Fruit fly (Drosophila melanogaster) whole organism, embryonic: ENCODE measurements around the gene dre4.

Experiments
- BEAF-32 ChIP-seq: fragments of 200-800 bp; sonication (Bioruptor generic); optimal IDR thresholded peaks from 3 replicates; lab custom pipeline; 2017; ENCODE audit warnings: missing biosample characterization, missing genetic modification characterization, mild to moderate bottlenecking, moderate library complexity, missing genetic modification reagents
- CG10274 ChIP-seq: fragments of 200-800 bp; sonication (Bioruptor generic); optimal IDR thresholded peaks from 3 replicates; lab custom pipeline; 2017; ENCODE audit warnings: missing biosample characterization, mild to moderate bottlenecking, missing genetic modification characterization
- CG11093 ChIP-seq: fragments of 200-800 bp; sonication (Bioruptor generic); IDR thresholded peaks from 3 replicates; pipeline ENCODE4 v1.3.6; 2022; ENCODE audit warnings: missing biosample characterization, missing genetic modification characterization
- CG12104 ChIP-seq: fragments of 200-800 bp; sonication (Bioruptor generic); optimal IDR thresholded peaks from 3 replicates; lab custom pipeline; 2016; ENCODE audit warnings: missing biosample characterization, missing genetic modification characterization
- CG13775 ChIP-seq: fragments of 200-800 bp; sonication (Bioruptor generic); optimal IDR thresholded peaks from 3 replicates; lab custom pipeline; 2017; ENCODE audit warnings: missing biosample characterization, mild to moderate bottlenecking, missing genetic modification characterization
- CG15479 ChIP-seq: fragments of 200-800 bp; sonication (Bioruptor generic); optimal IDR thresholded peaks from 3 replicates; lab custom pipeline; 2019; ENCODE audit warnings: missing biosample characterization, mild to moderate bottlenecking, missing genetic modification characterization, moderate library complexity
- CG15601 ChIP-seq: fragments of 200-800 bp; sonication (Bioruptor generic); optimal IDR thresholded peaks from 3 replicates; lab custom pipeline; 2019; ENCODE audit warnings: missing biosample characterization, mild to moderate bottlenecking, missing genetic modification characterization, moderate library complexity
- CG1647 ChIP-seq: fragments of 200-800 bp; sonication (Bioruptor generic); optimal IDR thresholded peaks from 3 replicates; lab custom pipeline; 2016; ENCODE audit warnings: missing biosample characterization, missing genetic modification characterization
- CG16813 ChIP-seq: fragments of 200-800 bp; sonication (Bioruptor generic); IDR thresholded peaks from 3 replicates; pipeline ENCODE4 v1.3.6; 2022; ENCODE audit warnings: missing biosample characterization, missing genetic modification characterization; ENCODE audit not compliant: partially characterized antibody
- CG17359 ChIP-seq: fragments of 200-800 bp; sonication (Bioruptor generic); optimal IDR thresholded peaks from 3 replicates; lab custom pipeline; 2018; ENCODE audit warnings: missing biosample characterization, mild to moderate bottlenecking, missing genetic modification characterization, moderate library complexity
- CG17568 ChIP-seq: fragments of 200-800 bp; sonication (Bioruptor generic); optimal IDR thresholded peaks from 2 replicates; lab custom pipeline; 2018; ENCODE audit warnings: missing biosample characterization, mild to moderate bottlenecking, missing genetic modification characterization, moderate library complexity
- CG18476 ChIP-seq: fragments of 200-800 bp; sonication (Bioruptor generic); optimal IDR thresholded peaks from 2 replicates; lab custom pipeline; 2016; ENCODE audit warnings: missing biosample characterization, mild to moderate bottlenecking, missing genetic modification characterization
- CG30403 ChIP-seq: fragments of 200-800 bp; sonication (Bioruptor generic); optimal IDR thresholded peaks from 3 replicates; lab custom pipeline; 2016; ENCODE audit warnings: missing biosample characterization, missing genetic modification characterization
- CG30431 ChIP-seq: fragments of 200-800 bp; sonication (Bioruptor generic); optimal IDR thresholded peaks from 2 replicates; lab custom pipeline; 2017; ENCODE audit warnings: missing biosample characterization, missing genetic modification characterization
- CG42726 ChIP-seq: fragments of 200-800 bp; sonication (Bioruptor generic); IDR thresholded peaks from 2 replicates; pipeline ENCODE4 v1.3.6; 2022; ENCODE audit warnings: missing biosample characterization, missing genetic modification characterization; ENCODE audit not compliant: partially characterized antibody
- CG4617 ChIP-seq: fragments of 200-800 bp; sonication (Bioruptor generic); optimal IDR thresholded peaks from 3 replicates; lab custom pipeline; 2016; ENCODE audit warnings: missing biosample characterization, missing genetic modification characterization, borderline replicate concordance
- CG4854 ChIP-seq: fragments of 200-800 bp; sonication (Bioruptor generic); optimal IDR thresholded peaks from 2 replicates; lab custom pipeline; 2016; ENCODE audit warnings: missing biosample characterization, missing genetic modification characterization, inconsistent platforms
- CG5245 ChIP-seq: fragments of 200-800 bp; sonication (Bioruptor generic); optimal IDR thresholded peaks from 3 replicates; lab custom pipeline; 2016; ENCODE audit warnings: missing biosample characterization, missing genetic modification characterization
- CG6254 ChIP-seq: fragments of 200-800 bp; sonication (Bioruptor generic); optimal IDR thresholded peaks from 3 replicates; lab custom pipeline; 2017; ENCODE audit warnings: mild to moderate bottlenecking, missing biosample characterization, missing genetic modification reagents, missing genetic modification characterization
- CG7928 ChIP-seq: fragments of 200-800 bp; sonication (Bioruptor generic); optimal IDR thresholded peaks from 2 replicates; lab custom pipeline; 2017; ENCODE audit warnings: missing biosample characterization, mild to moderate bottlenecking, missing genetic modification characterization
- CG7987 ChIP-seq: fragments of 200-800 bp; sonication (Bioruptor generic); optimal IDR thresholded peaks from 2 replicates; lab custom pipeline; 2018; ENCODE audit warnings: missing biosample characterization, mild to moderate bottlenecking, missing genetic modification characterization, moderate library complexity
- CG9609 ChIP-seq: fragments of 200-800 bp; sonication (Bioruptor generic); optimal IDR thresholded peaks from 3 replicates; lab custom pipeline; 2016; ENCODE audit warnings: missing biosample characterization, missing genetic modification characterization
- Dad ChIP-seq: fragments of 200-800 bp; sonication (Bioruptor generic); optimal IDR thresholded peaks from 3 replicates; lab custom pipeline; 2016; ENCODE audit warnings: missing biosample characterization, missing genetic modification characterization
- E2f1 ChIP-seq: fragments of 200-800 bp; sonication (Bioruptor generic); IDR thresholded peaks from 2 replicates; pipeline ENCODE4 v1.3.6; 2022; ENCODE audit warnings: missing biosample characterization, missing genetic modification characterization
- Gsc ChIP-seq: fragments of 200-800 bp; sonication (Bioruptor generic); IDR thresholded peaks from 2 replicates; pipeline ENCODE4 v1.3.6; 2022; ENCODE audit warnings: missing biosample characterization, missing genetic modification characterization
- Hsf ChIP-seq: fragments of 200-800 bp; sonication (Bioruptor generic); optimal IDR thresholded peaks from 3 replicates; lab custom pipeline; 2016; ENCODE audit warnings: missing biosample characterization, missing genetic modification characterization
- Lpt ChIP-seq: fragments of >200 bp; optimal IDR thresholded peaks from 2 replicates; lab custom pipeline; 2018; ENCODE audit warnings: missing biosample characterization, missing genetic modification characterization
- NK7.1 ChIP-seq: fragments of 200-800 bp; sonication (Bioruptor generic); optimal IDR thresholded peaks from 3 replicates; lab custom pipeline; 2016; ENCODE audit warnings: missing biosample characterization, missing genetic modification characterization
- Nf-YC ChIP-seq: fragments of 200-800 bp; optimal IDR thresholded peaks from 3 replicates; lab custom pipeline; 2019; ENCODE audit warnings: missing biosample characterization, mild to moderate bottlenecking, missing genetic modification characterization, moderate library complexity
- Side ChIP-seq: fragments of 200-800 bp; sonication (Bioruptor generic); optimal IDR thresholded peaks from 2 replicates; lab custom pipeline; 2016; ENCODE audit warnings: missing biosample characterization, missing genetic modification characterization
- ab ChIP-seq: fragments of 200-800 bp; sonication (Bioruptor generic); optimal IDR thresholded peaks from 2 replicates; lab custom pipeline; 2016; ENCODE audit warnings: missing biosample characterization, missing genetic modification characterization
- amos ChIP-seq: fragments of 200-800 bp; sonication (Bioruptor generic); IDR thresholded peaks from 2 replicates; pipeline ENCODE4 v1.3.6; 2022; ENCODE audit warnings: missing biosample characterization, missing genetic modification characterization; ENCODE audit not compliant: partially characterized antibody
- bowl ChIP-seq: fragments of 200-800 bp; sonication (Bioruptor generic); IDR thresholded peaks from 2 replicates; pipeline ENCODE4 v1.3.6; 2022; ENCODE audit warnings: missing biosample characterization, missing genetic modification characterization
- chn ChIP-seq: fragments of 200-800 bp; sonication (Bioruptor generic); optimal IDR thresholded peaks from 2 replicates; lab custom pipeline; 2016; ENCODE audit warnings: missing biosample characterization, missing genetic modification characterization
- cwo ChIP-seq: fragments of 200-800 bp; sonication (Bioruptor generic); optimal IDR thresholded peaks from 3 replicates; lab custom pipeline; 2017; ENCODE audit warnings: missing biosample characterization, missing genetic modification characterization, mild to moderate bottlenecking, moderate library complexity, missing genetic modification reagents
- esg ChIP-seq: fragments of 200-800 bp; sonication (Bioruptor generic); conservative IDR thresholded peaks from 2 replicates; pipeline ENCODE4 v1.3.6; 2022; ENCODE audit warnings: missing biosample characterization, missing genetic modification characterization
- gce ChIP-seq: fragments of 200-800 bp; sonication (Bioruptor generic); IDR thresholded peaks from 3 replicates; pipeline ENCODE4 v1.3.6; 2022; ENCODE audit warnings: missing biosample characterization, missing genetic modification characterization
- hth ChIP-seq: fragments of >200 bp; optimal IDR thresholded peaks from 2 replicates; lab custom pipeline; 2017; ENCODE audit warnings: inconsistent platforms
- insv ChIP-seq, 2 experiments: fragments of 200-800 bp; sonication (Bioruptor generic); optimal IDR thresholded peaks; 3 replicates each; lab custom pipeline; 2016 to 2018; ENCODE audit warnings: missing biosample characterization in 2 of 2, missing genetic modification characterization in 2 of 2
- knrl ChIP-seq: fragments of 200-800 bp; sonication (Bioruptor generic); IDR thresholded peaks from 3 replicates; pipeline ENCODE4 v1.3.6; 2022; ENCODE audit warnings: missing biosample characterization, missing genetic modification characterization; ENCODE audit not compliant: partially characterized antibody
- nerfin-1 ChIP-seq: fragments of 200-800 bp; sonication (Bioruptor generic); optimal IDR thresholded peaks from 3 replicates; lab custom pipeline; 2019; ENCODE audit warnings: missing biosample characterization, mild to moderate bottlenecking, missing genetic modification characterization, moderate library complexity
- onecut ChIP-seq: fragments of 200-800 bp; sonication (Bioruptor generic); IDR thresholded peaks from 2 replicates; pipeline ENCODE4 v1.3.6; 2022; ENCODE audit warnings: missing biosample characterization, missing genetic modification characterization
- pfk ChIP-seq: fragments of 200-800 bp; sonication (Bioruptor generic); optimal IDR thresholded peaks from 2 replicates; lab custom pipeline; 2018; ENCODE audit warnings: missing biosample characterization, mild to moderate bottlenecking, missing genetic modification characterization, moderate library complexity
- salm ChIP-seq: fragments of 200-800 bp; sonication (Bioruptor generic); optimal IDR thresholded peaks from 2 replicates; lab custom pipeline; 2018; ENCODE audit warnings: missing biosample characterization, mild to moderate bottlenecking, missing genetic modification characterization
- scrt ChIP-seq: fragments of 200-800 bp; sonication (Bioruptor generic); optimal IDR thresholded peaks from 2 replicates; lab custom pipeline; 2018; ENCODE audit warnings: missing biosample characterization, mild to moderate bottlenecking, missing genetic modification characterization, moderate library complexity
- shn ChIP-seq: fragments of 200-800 bp; sonication (Bioruptor generic); optimal IDR thresholded peaks from 3 replicates; lab custom pipeline; 2016; ENCODE audit warnings: missing biosample characterization, missing genetic modification characterization
- trh ChIP-seq: fragments of 200-800 bp; sonication (Bioruptor generic); optimal IDR thresholded peaks from 2 replicates; lab custom pipeline; 2016; ENCODE audit warnings: missing biosample characterization, missing genetic modification characterization
- unpg ChIP-seq: fragments of 200-800 bp; sonication (Bioruptor generic); optimal IDR thresholded peaks from 3 replicates; lab custom pipeline; 2018; ENCODE audit warnings: missing biosample characterization, mild to moderate bottlenecking, missing genetic modification characterization, moderate library complexity

Gene dre4

dm6 chr3L:1856467-1857350 is 19.4 kb downstream of the dre4 start, which contains the start of gene CG12024 (continued):
- TF ChIP-seq CG15601 (peak; percentile 77), onecut (GFP tag; lab: Robert Waterston, UW) (peak; percentile 53), CG17359 (tag; lab: Kevin White, UChicago) (peak; percentile 63), CG10274 (GFP tag; lab: Kevin White, UChicago) (peak; percentile 5), esg (GFP tag; lab: Robert Waterston, UW) (peak; percentile 24; the same call in 1 of the 2 replicates), CG9609 (GFP tag; lab: Kevin White, UChicago) (peak; percentile 77), chn (peak; percentile 70), CG7987 (GFP tag; lab: Kevin White, UChicago) (no peak), CG13775 (peak; percentile 74), E2f1 (GFP tag; lab: Robert Waterston, UW) (peak; percentile 54), cwo (GFP tag; lab: Kevin White, UChicago) (peak; percentile 96), Hsf (GFP tag; lab: Kevin White, UChicago) (peak; percentile 87), CG4854 (GFP tag; lab: Kevin White, UChicago) (peak; percentile 70), Dad (GFP tag; lab: Kevin White, UChicago) (peak; percentile 62), CG1647 (GFP tag; lab: Kevin White, UChicago) (peak; percentile 4), ab (peak; percentile 34), nerfin-1 (peak; percentile 55), salm (tag; lab: Kevin White, UChicago) (peak; percentile 3), CG6254 (GFP tag; lab: Kevin White, UChicago) (peak; percentile 97), pfk (no peak), CG11093 (GFP tag; lab: Robert Waterston, UW) (peak; percentile 52; the same call in 1 of the 3 replicates), CG30403 (GFP tag; lab: Kevin White, UChicago) (peak; percentile 85), CG16813 (GFP tag; lab: Robert Waterston, UW) (no peak), Gsc (GFP tag; lab: Robert Waterston, UW) (no peak), BEAF-32 (GFP tag; lab: Kevin White, UChicago) (peak; percentile 62), CG18476 (GFP tag; lab: Kevin White, UChicago) (peak; percentile 47), trh (GFP tag; lab: Kevin White, UChicago) (no peak), gce (GFP tag; lab: Robert Waterston, UW) (no peak), CG7928 (GFP tag; lab: Kevin White, UChicago) (peak; percentile 49), amos (GFP tag; lab: Robert Waterston, UW) (no peak), Lpt (no peak), unpg (GFP tag; lab: Kevin White, UChicago) (peak; percentile 62), bowl (GFP tag; lab: Robert Waterston, UW) (no peak), CG42726 (GFP tag; lab: Robert Waterston, UW) (no peak), CG30431 (GFP tag; lab: Kevin White, UChicago) (peak; percentile 52), CG12104 (GFP tag; lab: Kevin White, UChicago) (peak; percentile 53), CG4617 (GFP tag; lab: Kevin White, UChicago) (peak; percentile 90), CG5245 (GFP tag; lab: Kevin White, UChicago) (no peak), shn (GFP tag; lab: Kevin White, UChicago) (peak; percentile 78), CG15479 (GFP tag; lab: Kevin White, UChicago) (no peak), NK7.1 (GFP tag; lab: Kevin White, UChicago) (no peak), knrl (GFP tag; lab: Robert Waterston, UW) (peak; percentile 46; the same call in 2 of the 3 replicates), Nf-YC (peak; percentile 73), hth (lab: Kevin White, UChicago) (no peak), scrt (GFP tag; lab: Kevin White, UChicago) (no peak), CG17568 (no peak), Side (GFP tag; lab: Kevin White, UChicago) (peak; percentile 51), insv (GFP tag; optimal IDR thresholded peaks at IDR 0.05; lab: Kevin White, UChicago) (peak in 1 of 2 experiments; percentile 62)
